Fruit fly (Drosophila melanogaster): Measurements from ENCODE around the gene HIP.

HIP gene

dm6 chrX:3772811-3773740 lies 25.9 kb upstream of the HIP start (continued):
- peak; percentile 78 for TF ChIP-seq CG11695 (GFP tag; IDR thresholded peaks at IDR 0.05)
- no peak for TF ChIP-seq CG11696 (GFP tag; IDR thresholded peaks at IDR 0.05)
- peak; percentile 46 for TF ChIP-seq Abd-B (GFP tag; optimal IDR thresholded peaks at IDR 0.05)
- peak; percentile 58 for TF ChIP-seq Max (GFP tag; optimal IDR thresholded peaks at IDR 0.05)
- TF ChIP-seq ac (GFP tag; optimal IDR thresholded peaks at IDR 0.05): no peak
- peak; percentile 79 for TF ChIP-seq unpg (GFP tag; optimal IDR thresholded peaks at IDR 0.05)
- TF ChIP-seq ci (GFP tag; IDR thresholded peaks at IDR 0.05): no peak
- TF ChIP-seq jumu (GFP tag; optimal IDR thresholded peaks at IDR 0.05): no peak
- TF ChIP-seq CG10267 (tag; optimal IDR thresholded peaks at IDR 0.05): peak; percentile 74
- peak; percentile 73 for TF ChIP-seq NfI (GFP tag; optimal IDR thresholded peaks at IDR 0.05)
- TF ChIP-seq CG10462 (GFP tag; optimal IDR thresholded peaks at IDR 0.05): peak; percentile 5
- TF ChIP-seq gce (GFP tag; IDR thresholded peaks at IDR 0.05): peak; percentile 48; the same call in 1 of the 3 replicates
- TF ChIP-seq CG12299 (tag; optimal IDR thresholded peaks at IDR 0.05): peak; percentile 76
- peak; percentile 42; the same call in 1 of the 3 replicates for TF ChIP-seq B-H1 (GFP tag; IDR thresholded peaks at IDR 0.05)
- peak in 1 of 2 experiments; percentile 20 for TF ChIP-seq Hr78 (GFP tag; optimal IDR thresholded peaks at IDR 0.05)
- no peak; the same call in 1 of the 2 replicates for TF ChIP-seq ranshi (GFP tag; IDR thresholded peaks at IDR 0.05)
- peak; percentile 69; the same call in 1 of the 2 replicates for TF ChIP-seq CG3847 (GFP tag; IDR thresholded peaks at IDR 0.05)
- TF ChIP-seq CG32767 (GFP tag; IDR thresholded peaks at IDR 0.05): peak; percentile 69
- peak; percentile 49 for TF ChIP-seq Hr3 (GFP tag; optimal IDR thresholded peaks at IDR 0.05)
- TF ChIP-seq H15 (GFP tag; IDR thresholded peaks at IDR 0.05): 0 out of 3 replicates have a peak, but pooled peaks have one; percentile 40
- peak; percentile 77 for TF ChIP-seq B-H2 (GFP tag; optimal IDR thresholded peaks at IDR 0.05)
- peak; percentile 75 for TF ChIP-seq CG10209 (GFP tag; optimal IDR thresholded peaks at IDR 0.05)
- TF ChIP-seq vvl (GFP tag; IDR thresholded peaks at IDR 0.05): peak; percentile 84
- no peak for TF ChIP-seq CG3726 (GFP tag; IDR thresholded peaks at IDR 0.05)
- peak; percentile 64 for TF ChIP-seq CG1233 (GFP tag; optimal IDR thresholded peaks at IDR 0.05)
- no peak for TF ChIP-seq CG17912 (GFP tag; optimal IDR thresholded peaks at IDR 0.05)
- peak; percentile 73 for TF ChIP-seq CG30403 (GFP tag; optimal IDR thresholded peaks at IDR 0.05)
- peak; percentile 77 for TF ChIP-seq vfl (GFP tag; optimal IDR thresholded peaks at IDR 0.05)
- TF ChIP-seq Adf1 (GFP tag; IDR thresholded peaks at IDR 0.05): peak; percentile 87
- peak; percentile 71 for TF ChIP-seq Nf-YC (tag; optimal IDR thresholded peaks at IDR 0.05)
- peak; percentile 31 for TF ChIP-seq CG7928 (GFP tag; optimal IDR thresholded peaks at IDR 0.05)
- no peak for TF ChIP-seq bowl (GFP tag; IDR thresholded peaks at IDR 0.05)
- no peak for TF ChIP-seq fd64A (GFP tag; optimal IDR thresholded peaks at IDR 0.05)
- peak; percentile 43 for TF ChIP-seq zfh2 (GFP tag; optimal IDR thresholded peaks at IDR 0.05)
- TF ChIP-seq da (GFP tag; optimal IDR thresholded peaks at IDR 0.05): no peak
- TF ChIP-seq corto (GFP tag; optimal IDR thresholded peaks at IDR 0.05): peak; percentile 56
- TF ChIP-seq CG2678 (tag; optimal IDR thresholded peaks at IDR 0.05): peak; percentile 91
- peak in 1 of 2 experiments; percentile 73 for TF ChIP-seq bsh (GFP tag; optimal IDR thresholded peaks at IDR 0.05)
- TF ChIP-seq Asciz (GFP tag; optimal IDR thresholded peaks at IDR 0.05): peak; percentile 25
- 0 out of 2 replicates have a peak, but pooled peaks have one; percentile 34 for TF ChIP-seq peb (GFP tag; IDR thresholded peaks at IDR 0.05)
- TF ChIP-seq CG7357 (GFP tag; IDR thresholded peaks at IDR 0.05): no peak
- peak; percentile 74 for TF ChIP-seq CG18619 (GFP tag; optimal IDR thresholded peaks at IDR 0.05)
- peak; percentile 63; the same call in 1 of the 3 replicates for TF ChIP-seq so (GFP tag; IDR thresholded peaks at IDR 0.05)
- TF ChIP-seq CG17568 (GFP tag; optimal IDR thresholded peaks at IDR 0.05): peak; percentile 22
- TF ChIP-seq dpn (GFP tag; optimal IDR thresholded peaks at IDR 0.05): peak; percentile 64 to 70
- peak; percentile 67; the same call in 1 of the 2 replicates for TF ChIP-seq Drgx (GFP tag; IDR thresholded peaks at IDR 0.05)
- TF ChIP-seq CG13424 (tag; optimal IDR thresholded peaks at IDR 0.05): peak; percentile 84
- peak; percentile 50 for TF ChIP-seq nau (GFP tag; optimal IDR thresholded peaks at IDR 0.05)
